Worm (Caenorhabditis elegans): ENCODE measurements around the gene T25B6.4.
A peak's percentile ranks its signal among the peaks of the same experiment; 100 is the strongest.

The T25B6.4 gene

DNA sequence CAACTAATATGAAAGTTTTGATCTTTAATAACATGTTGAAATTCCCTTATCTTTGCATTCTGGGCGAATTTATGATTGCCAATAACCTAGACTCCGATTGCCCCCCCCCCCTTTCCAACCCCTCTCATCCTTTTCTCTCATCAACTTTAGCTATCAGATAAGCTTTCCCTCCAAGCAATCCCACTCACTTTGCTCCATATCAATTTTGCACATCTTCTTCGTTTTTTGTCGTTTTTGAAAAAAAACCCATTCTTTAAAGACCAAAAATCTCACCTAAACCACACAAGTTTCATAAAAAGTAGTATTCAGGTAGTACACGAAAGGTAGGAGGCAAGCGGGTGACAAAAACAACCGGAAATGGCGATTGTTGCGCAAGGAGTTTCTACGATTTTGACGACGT is 27.7 kb upstream of the T25B6.4 start, which contains the start of gene twk-18:
twk-18 (plus strand) TSS at position 301 of the 400 bp plus-strand sequence.
- no peak for TF ChIP-seq mel-28 (tag; optimal IDR thresholded peaks at IDR 0.05; ENCODE audit: borderline replicate concordance)
- TF ChIP-seq D2030.7 (GFP tag; IDR thresholded peaks at IDR 0.05): no peak
- no peak for TF ChIP-seq hrde-1 (tag; optimal IDR thresholded peaks at IDR 0.05; ENCODE audit: borderline replicate concordance)
- TF ChIP-seq cebp-2 (GFP tag; IDR thresholded peaks at IDR 0.05): no peak
- TF ChIP-seq sdz-38 (tag; optimal IDR thresholded peaks at IDR 0.05): no peak
- no peak for TF ChIP-seq madf-8 (GFP tag; conservative IDR thresholded peaks at IDR 0.05)
- TF ChIP-seq nfyb-1 (GFP tag; IDR thresholded peaks at IDR 0.05): no peak
- no peak for TF ChIP-seq die-1 (tag; optimal IDR thresholded peaks at IDR 0.05)
- TF ChIP-seq unc-130 (GFP tag; optimal IDR thresholded peaks at IDR 0.05): no peak
- TF ChIP-seq ama-1 (optimal IDR thresholded peaks at IDR 0.05): no peak
- no peak for TF ChIP-seq ama-1 (GFP tag; optimal IDR thresholded peaks at IDR 0.05)
- TF ChIP-seq B0336.3 (GFP tag; IDR thresholded peaks at IDR 0.05): no peak
- no peak for TF ChIP-seq fkh-3 (tag; optimal IDR thresholded peaks at IDR 0.05)
- TF ChIP-seq efl-1 (GFP tag; optimal IDR thresholded peaks at IDR 0.05): no peak
- TF ChIP-seq chd-7 (tag; optimal IDR thresholded peaks at IDR 0.05): no peak
- TF ChIP-seq nhr-27 (tag; optimal IDR thresholded peaks at IDR 0.05): no peak
- no peak for TF ChIP-seq lag-1 (GFP tag; IDR thresholded peaks at IDR 0.05)

DNA sequence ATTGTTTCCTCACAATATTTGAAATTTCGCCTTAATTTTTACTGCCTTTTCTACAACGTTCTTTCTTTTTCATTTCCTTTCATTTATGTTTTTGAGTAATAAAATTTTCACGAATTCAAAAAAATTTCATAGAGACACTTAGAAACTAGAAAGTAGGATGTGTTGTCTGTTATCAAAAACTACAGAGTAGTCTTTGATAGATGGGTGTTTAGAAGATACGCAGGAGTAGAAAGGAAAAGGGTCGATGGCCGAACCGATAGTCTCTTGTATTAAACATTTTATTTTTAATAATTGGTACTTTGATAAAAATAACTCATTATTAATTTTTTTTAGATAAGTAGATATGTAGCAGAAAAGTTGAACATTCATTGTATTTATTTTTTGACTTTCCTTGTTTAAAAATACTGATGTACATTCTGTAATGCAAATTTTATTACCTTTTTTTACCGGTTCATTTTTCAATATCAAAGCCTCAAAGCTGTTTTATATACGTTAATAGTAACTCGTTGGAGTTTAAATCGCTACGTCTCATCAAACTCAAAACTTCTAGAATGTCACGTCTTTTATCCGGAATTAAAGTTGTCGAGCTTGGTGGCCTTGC is 23.6 kb upstream of the T25B6.4 start, which contains the start of gene C24A3.4:
C24A3.4 (plus strand) TSS at position 551 of the 601 bp plus-strand sequence.
- TF ChIP-seq F55B11.4 (tag; optimal IDR thresholded peaks at IDR 0.05; ENCODE audit: borderline replicate concordance, insufficient read depth) (no peak), dpl-1 (GFP tag; optimal IDR thresholded peaks at IDR 0.05) (no peak), nfyb-1 (GFP tag; IDR thresholded peaks at IDR 0.05) (no peak), F39B2.1 (GFP tag; IDR thresholded peaks at IDR 0.05) (no peak), sea-2 (GFP tag; IDR thresholded peaks at IDR 0.05) (no peak), cebp-2 (GFP tag; IDR thresholded peaks at IDR 0.05) (no peak), hlh-12 (tag; optimal IDR thresholded peaks at IDR 0.05) (no peak), F57A8.1 (GFP tag; optimal IDR thresholded peaks at IDR 0.05) (no peak), sdz-38 (tag; optimal IDR thresholded peaks at IDR 0.05) (no peak), hsf-1 (GFP tag; IDR thresholded peaks at IDR 0.05) (no peak), let-526 (GFP tag; IDR thresholded peaks at IDR 0.05) (no peak), rpc-1 (optimal IDR thresholded peaks at IDR 0.05) (no peak), rpc-1 (tag; optimal IDR thresholded peaks at IDR 0.05) (no peak), lin-26 (GFP tag; IDR thresholded peaks at IDR 0.05) (no peak)

DNA sequence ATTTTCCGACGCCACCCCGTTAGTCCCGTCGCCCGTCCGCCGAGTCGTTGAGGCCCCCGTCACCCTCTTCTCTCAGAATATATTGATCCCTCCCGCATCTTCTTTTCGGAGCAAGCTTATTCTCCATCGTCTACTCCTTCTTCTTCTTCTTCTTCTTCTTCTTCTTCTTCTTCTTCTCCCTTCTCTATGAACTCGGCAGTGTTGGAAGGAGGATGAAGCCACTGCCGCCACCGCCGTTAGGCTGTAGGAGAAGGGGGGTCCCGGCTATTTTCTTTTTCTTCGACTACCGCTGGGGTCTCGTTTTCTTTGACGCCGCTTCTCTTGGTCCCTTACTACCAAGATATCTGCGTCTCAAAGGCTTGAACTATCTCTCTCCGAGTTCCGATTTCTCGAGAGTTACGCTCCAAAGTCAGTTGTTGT is 20.0 kb upstream of the T25B6.4 start:
- peak in 1 of 3 experiments; percentile 22 for TF ChIP-seq lin-35 (GFP tag; optimal IDR thresholded peaks at IDR 0.05)
- TF ChIP-seq attf-5 (GFP tag; optimal IDR thresholded peaks at IDR 0.05): peak; percentile 4
- no peak for TF ChIP-seq gei-17 (GFP tag; optimal IDR thresholded peaks at IDR 0.05)
- peak; percentile 33; the same call in 1 of the 2 replicates for TF ChIP-seq egrh-3 (GFP tag; IDR thresholded peaks at IDR 0.05)
- TF ChIP-seq mcd-1 (GFP tag; IDR thresholded peaks at IDR 0.05): 0 out of 2 replicates have a peak, but pooled peaks have one; percentile 34
- TF ChIP-seq rcor-1 (GFP tag; IDR thresholded peaks at IDR 0.05): peak; percentile 45; the same call in 1 of the 2 replicates
- no peak for TF ChIP-seq sdz-38 (tag; optimal IDR thresholded peaks at IDR 0.05)
- TF ChIP-seq Y53F4B.3 (GFP tag; IDR thresholded peaks at IDR 0.05): no peak
- TF ChIP-seq K12H6.12 (tag; optimal IDR thresholded peaks at IDR 0.05): peak; percentile 57
- peak; percentile 90 for TF ChIP-seq zfh-2 (GFP tag; conservative IDR thresholded peaks at IDR 0.05)

Measured in whole organism, young adult.